Worm (Caenorhabditis elegans) whole organism, dauer: ENCODE results near the gene cbs-2.
"Not testable (repeated sequence)": the region's sequence is repeated elsewhere in the genome, so short reads cannot be mapped to it uniquely, and the experiment has no call there.

ENCODE experiments used
- unc-62 ChIP-seq: sonication (generic microtip); optimal IDR thresholded peaks from 2 replicates; lab custom pipeline; 2017; ENCODE audit warnings: missing biosample characterization, missing genetic modification reagents, missing genetic modification characterization

Gene cbs-2

ce11 chrII:2223467-2223866 lies at the start of gene cbs-2:
Gene cbs-2 (minus strand): TSS chrII:2223567.
- no peak for TF ChIP-seq unc-62 (GFP tag; lab: Kevin White, UChicago)

DNA sequence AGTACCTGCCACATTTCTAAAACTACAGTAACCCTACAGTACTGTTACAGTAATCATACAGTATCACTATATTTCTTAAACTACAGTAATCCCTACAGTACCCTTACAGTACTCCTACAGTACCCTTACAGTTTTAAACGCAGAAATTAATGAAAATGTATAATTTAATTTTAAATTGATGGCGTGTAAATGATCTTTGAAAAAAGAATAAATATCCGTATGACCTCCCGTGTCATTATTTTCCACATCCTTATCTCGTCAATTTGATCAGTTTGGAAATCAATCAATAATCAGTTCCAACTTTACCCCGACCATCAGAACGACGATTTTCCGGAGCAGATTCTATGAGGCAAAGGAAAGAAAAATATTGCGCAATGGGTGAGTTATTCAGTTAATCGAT lies 31.5 kb upstream of the cbs-2 start, which contains the start of gene K09F6.3:
K09F6.3 (plus strand) TSS at position 301 of the 400 bp plus-strand sequence.
- TF ChIP-seq unc-62 (GFP tag; lab: Kevin White, UChicago): not testable (repeated sequence)

ce11 chrII:2253676-2254075 lies 30.3 kb upstream of the cbs-2 start:
- no peak for TF ChIP-seq unc-62 (GFP tag; lab: Kevin White, UChicago)

DNA sequence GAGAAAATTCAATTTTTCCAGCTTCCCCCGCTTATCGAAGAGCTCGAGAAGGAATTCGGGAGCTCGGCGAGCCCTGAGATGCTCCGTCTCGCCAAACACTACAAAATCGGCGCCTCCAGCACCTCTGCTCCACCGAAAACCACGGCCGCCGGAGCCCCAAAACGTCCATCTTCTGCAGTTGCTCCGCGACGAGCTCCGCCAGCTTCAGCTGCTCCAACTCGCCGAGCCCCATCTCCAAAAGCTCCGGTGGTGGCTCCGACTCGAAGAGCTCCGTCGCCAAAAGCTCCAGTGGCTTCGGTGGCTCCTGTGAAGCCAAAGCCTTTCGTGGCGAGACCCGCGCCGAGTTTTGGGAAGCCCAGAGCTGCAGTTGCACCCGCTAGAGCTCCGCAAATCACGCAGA lies 28.2 kb upstream of the cbs-2 start:
- no peak for TF ChIP-seq unc-62 (GFP tag; lab: Kevin White, UChicago)

ce11 chrII:2243342-2243741 lies 20.0 kb upstream of the cbs-2 start, which contains the start of gene F54A3.2:
Gene F54A3.2 (plus strand): TSS chrII:2243642.
- TF ChIP-seq unc-62 (GFP tag; lab: Kevin White, UChicago): no peak

DNA sequence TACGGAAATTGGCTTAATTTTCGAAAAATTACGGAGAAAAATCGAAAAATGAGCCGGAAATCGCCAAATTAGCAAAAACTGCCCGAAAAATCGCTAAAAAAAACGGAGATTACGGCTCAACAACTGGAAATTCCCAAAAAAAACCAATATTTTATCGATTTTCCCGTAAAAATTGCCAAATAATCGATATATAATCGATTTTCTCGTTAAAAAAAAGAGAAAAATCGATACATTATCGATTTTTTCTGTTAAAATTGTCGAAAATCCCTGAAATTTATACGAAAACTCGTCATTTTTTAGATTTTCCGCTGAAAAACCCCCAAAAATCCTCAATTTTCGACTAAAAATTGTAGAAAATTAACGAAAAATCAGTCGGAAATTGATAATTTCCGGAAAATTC lies 13.0 kb upstream of the cbs-2 start:
- TF ChIP-seq unc-62 (GFP tag; lab: Kevin White, UChicago): no peak

ce11 chrII:2233240-2233639 lies 9.9 kb upstream of the cbs-2 start, which contains the start of gene cct-3:
Gene cct-3 (plus strand): TSS chrII:2233540.
- TF ChIP-seq unc-62 (GFP tag; lab: Kevin White, UChicago): no peak

ce11 chrII:2232429-2232828 lies 9.1 kb upstream of the cbs-2 start, which contains the start of gene F54A3.6:
Gene F54A3.6 (minus strand): TSS chrII:2232470.
- TF ChIP-seq unc-62 (GFP tag; lab: Kevin White, UChicago): not testable (repeated sequence)

- no peak for TF ChIP-seq unc-62 (GFP tag; lab: Kevin White, UChicago)
Measured at ce11 chrII:2230368-2230767, 7.0 kb upstream of the cbs-2 start.

ce11 chrII:2225608-2226007 lies 2.2 kb upstream of the cbs-2 start, which contains the start of gene F54A3.5:
Gene F54A3.5 (minus strand): TSS chrII:2225708.
- TF ChIP-seq unc-62 (GFP tag; lab: Kevin White, UChicago): no peak

- no peak for TF ChIP-seq unc-62 (GFP tag; lab: Kevin White, UChicago)
Measured at ce11 chrII:2221196-2221896, 2.0 kb downstream of the cbs-2 start.

- no peak for TF ChIP-seq unc-62 (GFP tag; lab: Kevin White, UChicago)
Measured at ce11 chrII:2219880-2220279, 3.5 kb downstream of the cbs-2 start, which contains the start of gene Y59C2A.3. Gene Y59C2A.3 (minus strand): TSS chrII:2219921.

- TF ChIP-seq unc-62 (GFP tag; lab: Kevin White, UChicago): no peak
Measured at ce11 chrII:2216940-2217664, 6.3 kb downstream of the cbs-2 start.

- TF ChIP-seq unc-62 (GFP tag; lab: Kevin White, UChicago): no peak
Measured at ce11 chrII:2215512-2215911, 7.9 kb downstream of the cbs-2 start.

ce11 chrII:2207812-2208211 lies 15.6 kb downstream of the cbs-2 start, which contains the start of gene Y59C2A.1:
Gene Y59C2A.1 (plus strand): TSS chrII:2208112.
- no peak for TF ChIP-seq unc-62 (GFP tag; lab: Kevin White, UChicago)

DNA sequence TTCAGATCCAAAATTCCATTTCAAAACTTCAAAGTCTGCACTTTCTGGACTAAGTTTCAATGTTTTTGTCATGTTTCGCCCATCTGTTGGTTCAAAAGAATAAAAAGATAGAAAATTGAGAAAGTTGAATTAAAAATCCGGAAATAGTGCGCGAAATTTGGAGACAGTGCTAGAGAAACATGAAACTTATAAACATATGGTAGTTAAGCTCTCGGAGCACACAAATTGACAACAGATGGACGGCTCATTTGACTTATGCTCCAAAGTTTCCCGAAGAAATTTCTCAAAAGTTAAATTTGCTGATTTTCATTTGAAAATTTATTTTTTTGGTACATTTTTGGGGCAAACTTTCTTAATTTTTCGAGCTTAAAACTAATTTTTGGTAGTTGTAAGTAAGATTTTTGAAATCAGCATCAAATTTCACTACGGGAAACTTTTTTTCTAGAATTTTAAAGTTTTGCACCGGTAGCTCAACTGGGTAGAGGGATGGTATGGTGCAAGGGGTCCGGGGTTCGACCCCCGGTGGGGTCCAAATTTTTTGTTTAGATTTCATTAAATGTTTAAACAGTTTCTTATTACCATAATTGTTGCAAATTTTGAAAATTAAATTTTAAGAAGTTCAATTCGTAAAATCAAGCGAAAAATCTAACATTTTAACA lies 17.2 kb downstream of the cbs-2 start:
- TF ChIP-seq unc-62 (GFP tag; lab: Kevin White, UChicago): no peak
